Worm (Caenorhabditis elegans): ENCODE results near the gene F54C9.14.

The F54C9.14 gene

DNA sequence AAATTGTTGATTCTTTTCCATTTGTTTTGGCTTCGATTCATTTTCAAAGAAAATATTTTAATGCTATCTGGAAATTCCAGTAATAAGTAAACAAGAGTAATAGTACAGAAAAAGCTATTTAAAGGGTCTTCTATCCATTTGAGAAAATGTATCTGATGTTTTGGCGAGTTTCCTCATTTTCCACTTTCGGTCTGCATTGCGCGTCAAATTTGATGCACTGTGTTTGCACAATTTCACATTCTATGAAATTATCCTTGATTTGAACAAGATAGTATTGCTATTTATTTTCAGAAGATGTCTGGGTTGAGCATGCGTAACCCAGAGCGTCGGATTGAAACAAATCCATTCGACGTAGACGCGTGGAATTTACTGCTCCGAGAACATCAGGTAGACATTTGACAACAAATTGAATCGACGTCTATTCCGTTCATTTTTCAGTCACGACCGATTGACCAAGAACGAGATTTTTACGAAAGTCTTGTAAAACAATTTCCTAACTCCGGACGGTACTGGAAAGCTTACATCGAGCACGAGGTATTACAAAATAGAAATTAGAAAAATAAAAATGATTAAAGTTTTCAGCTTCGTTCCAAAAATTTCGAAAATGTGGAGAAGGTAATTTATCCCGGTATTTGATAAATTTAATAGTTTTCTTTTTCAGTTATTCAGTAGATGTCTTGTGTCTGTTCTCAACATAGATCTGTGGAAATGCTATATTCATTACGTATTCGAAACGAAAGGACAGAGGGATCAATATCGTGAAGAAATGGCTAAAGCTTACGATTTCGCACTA lies 41.7 kb downstream of the F54C9.14 start, which contains the start of gene suf-1 (continued):
- TF ChIP-seq rec-8 (tag; optimal IDR thresholded peaks at IDR 0.05) (no peak), Y53F4B.3 (GFP tag; IDR thresholded peaks at IDR 0.05) (no peak), lir-1 (GFP tag; conservative IDR thresholded peaks at IDR 0.05) (no peak), unc-130 (GFP tag; optimal IDR thresholded peaks at IDR 0.05) (peak; percentile 69), K12H6.12 (tag; optimal IDR thresholded peaks at IDR 0.05) (no peak), dox-1 (GFP tag; IDR thresholded peaks at IDR 0.05) (peak; percentile 12; the same call in 1 of the 2 replicates), mes-4 (tag; optimal IDR thresholded peaks at IDR 0.05) (no peak), nhr-27 (tag; optimal IDR thresholded peaks at IDR 0.05) (no peak), akir-1 (GFP tag; optimal IDR thresholded peaks at IDR 0.05) (no peak), Y95B8A.8 (GFP tag; IDR thresholded peaks at IDR 0.05) (0 out of 2 replicates have a peak, but pooled peaks have one; percentile 34), F52B5.7 (tag; optimal IDR thresholded peaks at IDR 0.05) (peak; percentile 22), T26A5.8 (tag; optimal IDR thresholded peaks at IDR 0.05) (no peak), egl-44 (GFP tag; IDR thresholded peaks at IDR 0.05) (no peak), lin-26 (GFP tag; IDR thresholded peaks at IDR 0.05) (peak; percentile 73; the same call in 1 of the 2 replicates), dpff-1 (tag; optimal IDR thresholded peaks at IDR 0.05) (no peak), B0336.3 (GFP tag; IDR thresholded peaks at IDR 0.05) (peak; percentile 89), aptf-3 (GFP tag; IDR thresholded peaks at IDR 0.05) (peak; percentile 13; the same call in 1 of the 2 replicates), let-526 (GFP tag; IDR thresholded peaks at IDR 0.05) (no peak), lsy-27 (tag; optimal IDR thresholded peaks at IDR 0.05; ENCODE audit: borderline replicate concordance, insufficient read depth) (no peak), madf-3 (GFP tag; IDR thresholded peaks at IDR 0.05) (peak; percentile 88), ceh-58 (GFP tag; IDR thresholded peaks at IDR 0.05) (no peak), sdz-38 (tag; optimal IDR thresholded peaks at IDR 0.05) (no peak), madf-6 (GFP tag; IDR thresholded peaks at IDR 0.05) (peak; percentile 85), athp-1 (tag; optimal IDR thresholded peaks at IDR 0.05) (peak; percentile 40), nfya-1 (tag; optimal IDR thresholded peaks at IDR 0.05; ENCODE audit: borderline replicate concordance, insufficient read depth) (no peak), hlh-12 (tag; optimal IDR thresholded peaks at IDR 0.05) (no peak), F23B12.7 (tag; optimal IDR thresholded peaks at IDR 0.05; ENCODE audit: insufficient read depth) (peak; percentile 61), D2030.7 (GFP tag; IDR thresholded peaks at IDR 0.05) (peak; percentile 35; the same call in 1 of the 2 replicates), snpc-4 (GFP tag; optimal IDR thresholded peaks at IDR 0.05) (peak; percentile 49), snpc-4 (tag; optimal IDR thresholded peaks at IDR 0.05) (peak in 3 of 4 experiments; percentile 29 to 81 (median 42)), hmg-1.2 (GFP tag; IDR thresholded peaks at IDR 0.05) (peak; percentile 49; the same call in 1 of the 2 replicates), mcd-1 (GFP tag; IDR thresholded peaks at IDR 0.05) (peak; percentile 34; the same call in 1 of the 2 replicates)

DNA sequence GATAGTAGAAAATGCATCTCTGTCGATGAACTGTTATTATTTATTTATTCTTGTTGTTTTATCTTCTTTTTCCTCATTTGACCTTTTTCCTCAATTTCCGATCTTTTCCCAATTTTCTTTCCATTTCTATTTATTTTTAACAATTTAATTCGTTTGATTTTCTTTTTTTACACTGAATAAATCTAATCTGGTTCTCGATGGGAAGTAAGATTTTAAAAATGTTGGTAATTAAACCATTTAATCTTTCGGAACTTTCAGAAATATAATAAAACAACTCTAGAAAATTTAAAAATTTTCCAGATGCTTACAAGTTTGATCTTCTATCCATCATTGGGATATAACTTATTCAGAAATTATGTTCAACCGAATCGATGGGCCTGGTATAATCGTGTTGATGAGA lies 44.4 kb downstream of the F54C9.14 start, which contains the start of gene F28C6.8:
TSS of gene F28C6.8 (plus strand) at position 301 of the 400 bp plus-strand sequence.
- no peak for TF ChIP-seq ekl-4 (GFP tag; IDR thresholded peaks at IDR 0.05)
- TF ChIP-seq ceh-27 (GFP tag; optimal IDR thresholded peaks at IDR 0.05), result no peak
- TF ChIP-seq F49E8.2 (tag; optimal IDR thresholded peaks at IDR 0.05; ENCODE audit: insufficient read depth), result peak; percentile 16
- TF ChIP-seq let-607 (tag; optimal IDR thresholded peaks at IDR 0.05), result no peak
- TF ChIP-seq die-1 (tag; optimal IDR thresholded peaks at IDR 0.05), result no peak
- TF ChIP-seq F33H1.4 (GFP tag; IDR thresholded peaks at IDR 0.05), result no peak
- TF ChIP-seq cebp-1 (GFP tag; IDR thresholded peaks at IDR 0.05), result no peak
- no peak for TF ChIP-seq cebp-1 (tag; optimal IDR thresholded peaks at IDR 0.05)

All from whole organism, young adult.